Worm (Caenorhabditis elegans) whole organism, L4 larva: ENCODE data around the gene C05B5.16.

ENCODE experiments used
- F26F4.8 ChIP-seq: fragments of 200-800 bp; sonication (Bioruptor generic); conservative IDR thresholded peaks from 2 replicates; pipeline ENCODE4 v1.3.6; 2022; ENCODE audit warnings: missing genetic modification characterization, missing compliant biosample characterization
- F37D6.2 ChIP-seq: sonication (generic microtip); optimal IDR thresholded peaks from 2 replicates; lab custom pipeline; 2016; ENCODE audit warnings: mild to moderate bottlenecking, missing genetic modification characterization, missing compliant biosample characterization
- T26A8.4 ChIP-seq: fragments of 200-800 bp; sonication (Bioruptor generic); IDR thresholded peaks from 2 replicates; pipeline ENCODE4 v1.3.6; 2022; ENCODE audit warnings: missing genetic modification characterization, missing compliant biosample characterization
- Y75B8A.6 ChIP-seq: fragments of 200-800 bp; sonication (Bioruptor generic); IDR thresholded peaks from 2 replicates; pipeline ENCODE4 v1.3.6; 2022; ENCODE audit warnings: missing genetic modification reagents, missing genetic modification characterization, missing compliant biosample characterization
- ZK337.2 ChIP-seq: fragments of 200-800 bp; sonication (Bioruptor generic); IDR thresholded peaks from 2 replicates; pipeline ENCODE4 v1.3.6; 2022; ENCODE audit warnings: missing genetic modification reagents, missing genetic modification characterization, missing compliant biosample characterization
- aha-1 ChIP-seq: fragments of 150-350 bp; peaks from one replicate; lab custom pipeline; 2014; ENCODE audit warnings: missing biosample characterization, missing genetic modification characterization
- ama-1 ChIP-seq: fragments of 150-350 bp; optimal IDR thresholded peaks from 2 replicates; lab custom pipeline; 2014; ENCODE audit warnings: inconsistent platforms, mixed read lengths
- ceh-44 ChIP-seq: fragments of 200-800 bp; sonication (Bioruptor generic); IDR thresholded peaks from 2 replicates; pipeline ENCODE4 v1.3.6; 2022; ENCODE audit warnings: missing genetic modification reagents, missing genetic modification characterization, missing compliant biosample characterization
- daf-8 ChIP-seq: fragments of 200-800 bp; sonication (Bioruptor generic); IDR thresholded peaks from 2 replicates; pipeline ENCODE4 v1.3.6; 2022; ENCODE audit warnings: missing genetic modification characterization, missing compliant biosample characterization
- hmg-1.1 ChIP-seq: fragments of 200-800 bp; sonication (Bioruptor generic); IDR thresholded peaks from 2 replicates; pipeline ENCODE4 v1.3.6; 2022; ENCODE audit warnings: missing genetic modification reagents, missing genetic modification characterization, missing compliant biosample characterization
- lin-1 ChIP-seq: fragments of 200-800 bp; sonication (Bioruptor generic); IDR thresholded peaks from 2 replicates; pipeline ENCODE4 v1.3.6; 2022; ENCODE audit warnings: missing genetic modification reagents, missing genetic modification characterization, missing compliant biosample characterization
- lin-13 ChIP-seq: fragments of 150-350 bp; optimal IDR thresholded peaks from 2 replicates; lab custom pipeline; 2014; ENCODE audit warnings: missing biosample characterization, missing genetic modification reagents, missing genetic modification characterization
- lin-15B ChIP-seq: fragments of 150-350 bp; sonication (generic microtip); optimal IDR thresholded peaks from 3 replicates; lab custom pipeline; 2014; ENCODE audit warnings: missing biosample characterization, missing genetic modification characterization
- lir-3 ChIP-seq: sonication (generic microtip); optimal IDR thresholded peaks from 2 replicates; lab custom pipeline; 2016; ENCODE audit warnings: mild to moderate bottlenecking, missing genetic modification characterization, missing compliant biosample characterization
- lsy-2 ChIP-seq, 2 experiments: fragments of 150-350 bp in 1 of 2; sonication (generic microtip) in 1 of 2; optimal IDR thresholded peaks; 2 replicates each; lab custom pipeline; 2014 to 2017; ENCODE audit warnings: missing biosample characterization in 2 of 2, missing genetic modification characterization in 2 of 2
- madf-9 ChIP-seq: fragments of 200-800 bp; sonication (Bioruptor generic); conservative IDR thresholded peaks from 2 replicates; pipeline ENCODE4 v1.3.6; 2022; ENCODE audit warnings: missing genetic modification reagents, missing genetic modification characterization, missing compliant biosample characterization
- mes-2 ChIP-seq: sonication (generic microtip); optimal IDR thresholded peaks from 2 replicates; lab custom pipeline; 2016; ENCODE audit warnings: missing genotype, mild to moderate bottlenecking, missing genetic modification characterization, missing compliant biosample characterization; ENCODE audit not compliant: poor library complexity, severe bottlenecking
- nhr-102 ChIP-seq: sonication (generic microtip); optimal IDR thresholded peaks from 2 replicates; lab custom pipeline; 2016; ENCODE audit warnings: mild to moderate bottlenecking, missing genetic modification characterization, moderate library complexity, missing compliant biosample characterization
- nhr-111 ChIP-seq: fragments of 200-800 bp; sonication (Bioruptor generic); optimal IDR thresholded peaks from 2 replicates; lab custom pipeline; 2018; ENCODE audit warnings: mild to moderate bottlenecking, missing genetic modification characterization, missing compliant biosample characterization
- nhr-42 ChIP-seq: fragments of 200-800 bp; sonication (Bioruptor generic); IDR thresholded peaks from 2 replicates; pipeline ENCODE4 v1.3.6; 2022; ENCODE audit warnings: missing genetic modification characterization, missing compliant biosample characterization
- nhr-77 ChIP-seq: fragments of 150-350 bp; optimal IDR thresholded peaks from 2 replicates; lab custom pipeline; 2014; ENCODE audit warnings: missing biosample characterization, missing genetic modification characterization
- pha-4 ChIP-seq, 2 experiments: fragments of 150-350 bp in 1 of 2; fragments of 200-800 bp in 1 of 2; sonication (Bioruptor generic) in 1 of 2; IDR thresholded peaks in 1 of 2; optimal IDR thresholded peaks in 1 of 2; 2 replicates each; pipeline versions ENCODE4 v1.3.6 to Lab custom; 2014 to 2022; ENCODE audit warnings: missing genetic modification characterization in 2 of 2, missing genetic modification reagents in 2 of 2, missing biosample characterization in 1 of 2, missing compliant biosample characterization in 1 of 2
- pqm-1 ChIP-seq: sonication (generic microtip); optimal IDR thresholded peaks from 2 replicates; lab custom pipeline; 2017; ENCODE audit warnings: missing biosample characterization, missing genetic modification characterization
- rbr-2 ChIP-seq: sonication (generic microtip); optimal IDR thresholded peaks from 2 replicates; lab custom pipeline; 2016; ENCODE audit warnings: missing genotype, missing genetic modification characterization, missing compliant biosample characterization
- snpc-1.2 ChIP-seq: fragments of 200-800 bp; sonication (Bioruptor generic); IDR thresholded peaks from 2 replicates; pipeline ENCODE4 v1.3.6; 2022; ENCODE audit warnings: missing genetic modification reagents, missing genetic modification characterization, missing compliant biosample characterization
- snpc-4 ChIP-seq: fragments of 150-350 bp; optimal IDR thresholded peaks from 2 replicates; lab custom pipeline; 2014; ENCODE audit warnings: missing biosample characterization, missing genetic modification characterization
- spr-3 ChIP-seq: fragments of 200-800 bp; sonication (Bioruptor generic); optimal IDR thresholded peaks from 2 replicates; lab custom pipeline; 2018; ENCODE audit warnings: mild to moderate bottlenecking, missing genetic modification characterization, missing compliant biosample characterization
- unc-62 ChIP-seq, 3 experiments: fragments of 150-350 bp in 1 of 3; sonication (generic microtip); optimal IDR thresholded peaks in 2 of 3; peaks in 1 of 3; 1 replicate in 1 of 3; 2 replicates in 2 of 3; lab custom pipeline; 2014 to 2017; ENCODE audit warnings: missing biosample characterization in 3 of 3, missing genetic modification characterization in 3 of 3, missing genetic modification reagents in 3 of 3, missing genotype in 1 of 3
- ztf-11 ChIP-seq: fragments of 150-350 bp; optimal IDR thresholded peaks from 2 replicates; lab custom pipeline; 2014; ENCODE audit warnings: missing biosample characterization, missing genetic modification characterization
- ztf-7 ChIP-seq: fragments of 150-350 bp; optimal IDR thresholded peaks from 2 replicates; lab custom pipeline; 2014; ENCODE audit warnings: missing biosample characterization, missing genetic modification characterization

C05B5.16 gene

DNA sequence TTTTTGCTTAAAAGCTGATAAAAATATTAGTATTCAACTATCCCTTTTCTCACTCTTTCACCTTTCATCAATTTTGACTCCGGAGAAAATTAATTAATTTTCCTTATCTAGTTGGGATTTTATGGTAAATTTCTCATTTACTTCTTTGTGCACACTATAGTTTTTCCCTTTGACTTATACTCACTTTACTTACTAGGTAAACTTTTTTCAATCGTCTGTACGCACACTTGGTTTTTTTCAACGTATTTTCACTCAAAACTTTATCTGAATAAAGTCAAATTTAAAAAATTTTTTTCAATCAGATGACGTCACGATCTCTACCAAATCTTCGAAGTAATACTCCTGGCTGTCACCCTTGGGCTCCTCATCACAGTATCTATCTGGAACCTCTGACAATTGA lies at the start of gene C05B5.16:
C05B5.16 (plus strand) TSS at position 301 of the 400 bp plus-strand sequence.
- TF ChIP-seq mes-2 (tag; lab: Kevin White, UChicago), result no peak
- TF ChIP-seq nhr-42 (GFP tag; lab: Robert Waterston, UW), result no peak
- no peak for TF ChIP-seq spr-3 (GFP tag; lab: Kevin White, UChicago)
- no peak for TF ChIP-seq ztf-7 (tag; lab: Kevin White, UChicago)
- no peak for TF ChIP-seq snpc-1.2 (GFP tag; lab: Robert Waterston, UW)
- TF ChIP-seq pha-4 (GFP tag; IDR thresholded peaks at IDR 0.05; lab: Robert Waterston, UW), result no peak
- TF ChIP-seq pha-4 (tag; optimal IDR thresholded peaks at IDR 0.05; lab: Kevin White, UChicago), result no peak
- TF ChIP-seq lin-1, result no peak
- no peak for TF ChIP-seq nhr-77
- TF ChIP-seq F26F4.8, result no peak
- no peak for TF ChIP-seq madf-9 (GFP tag; lab: Robert Waterston, UW)
- no peak for TF ChIP-seq nhr-102 (tag; lab: Kevin White, UChicago)
- TF ChIP-seq lin-15B (tag; lab: Kevin White, UChicago), result no peak
- no peak for TF ChIP-seq F37D6.2 (tag; lab: Kevin White, UChicago)
- no peak for TF ChIP-seq ama-1
- TF ChIP-seq daf-8 (GFP tag; lab: Robert Waterston, UW), result no peak
- TF ChIP-seq hmg-1.1 (GFP tag; lab: Robert Waterston, UW), result no peak
- no peak for TF ChIP-seq nhr-111 (GFP tag; lab: Kevin White, UChicago)
- TF ChIP-seq lin-13 (GFP tag; lab: Kevin White, UChicago), result no peak

DNA sequence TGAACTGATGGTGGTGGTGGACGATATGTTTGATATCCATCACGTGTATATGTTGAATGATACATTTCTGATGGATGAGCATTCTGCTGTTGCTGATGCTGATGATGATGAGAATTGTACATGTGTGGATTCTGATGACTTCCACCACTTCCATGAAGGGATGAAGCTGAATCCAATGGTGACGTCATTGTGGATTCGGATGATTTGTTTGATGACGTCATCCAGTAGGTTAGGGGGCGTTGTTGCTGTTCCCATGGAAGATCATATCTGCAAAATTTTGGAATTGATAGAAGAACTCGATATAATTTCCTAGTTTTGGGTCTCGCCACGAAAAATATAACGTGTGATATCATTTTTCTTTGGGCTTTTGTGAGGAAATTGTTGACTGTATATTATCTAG lies 48.8 kb upstream of the C05B5.16 start:
- TF ChIP-seq T26A8.4 (GFP tag; lab: Robert Waterston, UW), result 0 out of 2 replicates have a peak, but pooled peaks have one; percentile 19
- TF ChIP-seq snpc-1.2 (GFP tag; lab: Robert Waterston, UW), result no peak
- no peak for TF ChIP-seq mes-2 (tag; lab: Kevin White, UChicago)
- 0 out of 2 replicates have a peak, but pooled peaks have one; percentile 42 for TF ChIP-seq ZK337.2 (GFP tag; lab: Robert Waterston, UW)
- no peak for TF ChIP-seq snpc-4 (tag; lab: Kevin White, UChicago)
- no peak for TF ChIP-seq lir-3 (tag; lab: Kevin White, UChicago)
- no peak for TF ChIP-seq pqm-1 (tag; lab: Kevin White, UChicago)
- TF ChIP-seq rbr-2 (tag; lab: Kevin White, UChicago), result no peak
- TF ChIP-seq ceh-44 (GFP tag; lab: Robert Waterston, UW), result no peak
- TF ChIP-seq lin-13 (GFP tag; lab: Kevin White, UChicago), result no peak
- TF ChIP-seq, all 104 proteins: peak for 2

DNA sequence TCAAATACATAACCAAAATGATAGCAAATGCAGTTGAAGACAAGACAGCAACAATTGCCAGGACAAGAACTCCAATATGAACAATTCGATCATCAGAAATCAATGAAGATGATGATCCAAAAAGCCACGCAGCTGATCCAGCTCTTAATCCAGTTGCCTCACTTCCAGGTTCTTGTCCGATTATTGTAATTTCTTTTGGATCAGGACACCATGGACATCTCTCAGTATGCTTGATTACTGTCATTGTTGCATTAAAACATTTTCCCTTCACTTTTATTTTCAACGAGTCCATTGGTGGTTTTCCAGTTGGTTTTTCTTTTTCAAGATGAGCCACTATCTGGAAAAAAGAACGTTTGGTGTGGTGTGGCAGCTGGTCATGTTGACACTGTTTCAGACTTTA lies 47.8 kb upstream of the C05B5.16 start:
- no peak for TF ChIP-seq ztf-11 (tag; lab: Kevin White, UChicago)
- TF ChIP-seq unc-62 (GFP tag; optimal IDR thresholded peaks at IDR 0.05 in 1 of 2; lab: Kevin White, UChicago), result peak in 1 of 2 experiments; percentile 57
- no peak for TF ChIP-seq unc-62 (tag; optimal IDR thresholded peaks at IDR 0.05; lab: Kevin White, UChicago)
- peak; percentile 70 for TF ChIP-seq aha-1
- TF ChIP-seq lsy-2 (tag; optimal IDR thresholded peaks at IDR 0.05; lab: Kevin White, UChicago), result no peak
- no peak for TF ChIP-seq Y75B8A.6 (GFP tag; lab: Robert Waterston, UW)

DNA sequence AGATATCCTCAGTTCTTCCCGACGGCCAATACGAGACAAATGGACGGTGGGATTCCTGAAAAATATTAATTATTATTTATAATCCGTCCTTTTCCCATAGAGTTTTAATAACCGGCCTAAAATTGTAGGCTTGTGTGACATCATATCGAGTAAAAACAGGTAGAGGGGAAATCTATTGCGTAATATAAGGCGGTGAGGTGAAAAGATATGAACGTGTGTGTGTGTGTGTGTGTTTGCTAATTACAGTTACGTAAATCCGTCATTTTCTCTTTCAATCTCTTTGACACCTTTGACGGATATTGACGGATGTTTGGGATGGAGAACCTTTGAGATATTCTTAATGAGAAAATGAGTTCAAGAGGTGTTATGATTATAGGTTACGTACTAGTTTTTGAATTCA lies 46.8 kb upstream of the C05B5.16 start:
- TF ChIP-seq pqm-1 (tag; lab: Kevin White, UChicago), result no peak
- TF ChIP-seq, all 104 proteins: peak for 0

DNA sequence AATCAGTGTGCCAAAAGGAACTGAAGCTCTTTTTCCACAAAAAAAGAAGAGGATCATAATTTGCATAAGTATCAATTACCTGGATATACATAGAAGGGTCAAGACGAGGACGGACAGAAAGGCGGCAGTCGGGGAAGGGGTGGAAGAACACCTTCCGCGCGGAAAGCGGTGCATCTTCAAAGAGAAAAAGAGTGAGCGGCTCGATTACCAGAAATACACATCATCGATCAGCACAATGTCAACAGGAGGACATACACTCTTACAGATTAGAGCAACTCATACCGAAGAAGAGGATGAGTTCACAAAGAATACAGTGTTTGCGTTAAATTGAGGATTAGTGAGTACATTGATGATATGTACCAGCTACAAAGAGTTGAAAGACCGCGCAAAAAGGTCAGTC lies 42.9 kb upstream of the C05B5.16 start:
- TF ChIP-seq ama-1 (no peak), aha-1 (peak; percentile 90)
